Fruit fly (Drosophila melanogaster): Measurements from ENCODE around the gene Myt1.

Myt1 gene

DNA sequence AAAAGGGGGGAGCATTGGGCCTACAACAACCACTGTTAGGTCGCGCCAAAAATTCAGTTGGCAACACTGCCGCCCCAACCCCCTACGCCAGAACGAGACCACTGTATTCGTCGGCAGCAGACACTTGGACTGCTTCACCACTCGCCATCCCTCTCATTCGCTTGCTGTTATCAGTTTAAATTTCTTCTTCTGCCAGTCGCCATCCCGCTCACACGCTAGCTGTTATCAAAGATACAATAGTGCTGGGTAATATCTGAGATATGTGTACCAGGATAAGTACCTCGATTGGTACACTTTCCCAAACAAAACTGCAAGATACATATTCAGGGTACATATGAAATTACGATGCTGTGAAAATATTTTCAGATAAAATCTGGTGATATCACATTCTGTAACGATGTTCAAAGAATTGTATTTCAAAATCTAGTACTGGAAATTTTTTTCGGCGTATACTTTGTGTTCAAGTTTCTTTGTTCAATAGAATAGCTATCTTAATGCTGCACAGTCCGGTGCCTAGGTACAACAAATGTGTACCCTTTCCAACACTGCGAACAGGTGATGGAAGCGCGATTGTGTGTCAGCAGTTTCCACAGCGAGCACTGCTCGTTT is 8.5 kb downstream of the Myt1 start (continued):
- peak; percentile 53 for TF ChIP-seq run (tag; optimal IDR thresholded peaks at IDR 0.05)
- TF ChIP-seq fu2 (GFP tag; optimal IDR thresholded peaks at IDR 0.05) = peak; percentile 86
- no peak for TF ChIP-seq hb (GFP tag; IDR thresholded peaks at IDR 0.05; ENCODE audit: partially characterized antibody)
- no peak for TF ChIP-seq Sin3A (optimal IDR thresholded peaks at IDR 0.05)
- TF ChIP-seq sob (GFP tag; IDR thresholded peaks at IDR 0.05) = peak; percentile 71
- TF ChIP-seq en (GFP tag; optimal IDR thresholded peaks at IDR 0.05) = peak; percentile 80
- TF ChIP-seq z (GFP tag; IDR thresholded peaks at IDR 0.05) = no peak
- peak; percentile 75 for TF ChIP-seq tin (GFP tag; optimal IDR thresholded peaks at IDR 0.05)
- peak; percentile 85 for TF ChIP-seq Atf-2 (GFP tag; optimal IDR thresholded peaks at IDR 0.05)
- TF ChIP-seq CG1602 (GFP tag; optimal IDR thresholded peaks at IDR 0.05) = peak; percentile 65
- peak; percentile 72 for TF ChIP-seq salm (tag; optimal IDR thresholded peaks at IDR 0.05)
- TF ChIP-seq CG8924 (tag; optimal IDR thresholded peaks at IDR 0.05) = peak; percentile 88
- peak; percentile 53; the same call in 1 of the 2 replicates for TF ChIP-seq al (GFP tag; IDR thresholded peaks at IDR 0.05)
- TF ChIP-seq C15 (GFP tag; IDR thresholded peaks at IDR 0.05) = no peak
- no peak for TF ChIP-seq CG8765 (GFP tag; IDR thresholded peaks at IDR 0.05)
- TF ChIP-seq dysf (GFP tag; IDR thresholded peaks at IDR 0.05) = peak; percentile 81
- peak; percentile 48; the same call in 1 of the 2 replicates for TF ChIP-seq CG32772 (GFP tag; IDR thresholded peaks at IDR 0.05)
- TF ChIP-seq wek (GFP tag; optimal IDR thresholded peaks at IDR 0.05) = peak; percentile 54
- TF ChIP-seq usp (GFP tag; optimal IDR thresholded peaks at IDR 0.05) = no peak
- no peak for TF ChIP-seq D19A (tag; optimal IDR thresholded peaks at IDR 0.05)
- TF ChIP-seq CG8944 (GFP tag; optimal IDR thresholded peaks at IDR 0.05) = peak; percentile 77
- TF ChIP-seq sim (GFP tag; IDR thresholded peaks at IDR 0.05) = no peak
- no peak; the same call in 1 of the 2 replicates for TF ChIP-seq ara (GFP tag; IDR thresholded peaks at IDR 0.05)
- peak; percentile 76 for TF ChIP-seq Nf-YB (GFP tag; optimal IDR thresholded peaks at IDR 0.05)
- TF ChIP-seq CG3847 (GFP tag; IDR thresholded peaks at IDR 0.05) = peak; percentile 70
- peak; percentile 76 to 78 for TF ChIP-seq Pdp1 (GFP tag; optimal IDR thresholded peaks at IDR 0.05)
- peak; percentile 88 for TF ChIP-seq CG13296 (GFP tag; optimal IDR thresholded peaks at IDR 0.05)
- TF ChIP-seq NfI (GFP tag; optimal IDR thresholded peaks at IDR 0.05) = peak; percentile 90
- TF ChIP-seq Dfd (GFP tag; optimal IDR thresholded peaks at IDR 0.05) = no peak
- TF ChIP-seq phol (tag; optimal IDR thresholded peaks at IDR 0.05) = peak; percentile 87
- TF ChIP-seq dmrt99B (tag; optimal IDR thresholded peaks at IDR 0.05) = no peak
- TF ChIP-seq sna (GFP tag; IDR thresholded peaks at IDR 0.05; ENCODE audit: partially characterized antibody) = no peak
- peak; percentile 91 for TF ChIP-seq Hmr (GFP tag; optimal IDR thresholded peaks at IDR 0.05)
- peak; percentile 93 for TF ChIP-seq CG2120 (GFP tag; optimal IDR thresholded peaks at IDR 0.05)
- no peak for TF ChIP-seq ro (GFP tag; IDR thresholded peaks at IDR 0.05)
- peak; percentile 88 for TF ChIP-seq CG17361 (GFP tag; IDR thresholded peaks at IDR 0.05)
- peak; percentile 58 for TF ChIP-seq CG17612 (GFP tag; IDR thresholded peaks at IDR 0.05)
- TF ChIP-seq Sry-δ (GFP tag; optimal IDR thresholded peaks at IDR 0.05) = peak; percentile 63
- peak; percentile 84 for TF ChIP-seq CG14710 (tag; optimal IDR thresholded peaks at IDR 0.05)
- TF ChIP-seq CG12155 (GFP tag; optimal IDR thresholded peaks at IDR 0.05) = peak; percentile 85
- peak; percentile 84 for TF ChIP-seq CG12104 (GFP tag; optimal IDR thresholded peaks at IDR 0.05)
- TF ChIP-seq Lim3 (GFP tag; IDR thresholded peaks at IDR 0.05) = no peak
- peak; percentile 59 for TF ChIP-seq CG6813 (GFP tag; optimal IDR thresholded peaks at IDR 0.05)
- peak; percentile 78 for TF ChIP-seq CG3407 (GFP tag; optimal IDR thresholded peaks at IDR 0.05)
- TF ChIP-seq pnt (GFP tag; optimal IDR thresholded peaks at IDR 0.05) = peak; percentile 80
- no peak for TF ChIP-seq CG10959 (GFP tag; IDR thresholded peaks at IDR 0.05)
- no peak for TF ChIP-seq aop (GFP tag; IDR thresholded peaks at IDR 0.05)
- TF ChIP-seq seq (GFP tag; IDR thresholded peaks at IDR 0.05) = no peak
- no peak for TF ChIP-seq toy (GFP tag; IDR thresholded peaks at IDR 0.05)
- peak; percentile 95 for TF ChIP-seq grn (GFP tag; optimal IDR thresholded peaks at IDR 0.05)
- peak; percentile 75 for TF ChIP-seq cato (GFP tag; optimal IDR thresholded peaks at IDR 0.05; ENCODE audit: borderline replicate concordance)

Data from whole organism, embryonic.